Worm (Caenorhabditis elegans): ENCODE results near the gene mop-25.1.

The mop-25.1 gene

DNA sequence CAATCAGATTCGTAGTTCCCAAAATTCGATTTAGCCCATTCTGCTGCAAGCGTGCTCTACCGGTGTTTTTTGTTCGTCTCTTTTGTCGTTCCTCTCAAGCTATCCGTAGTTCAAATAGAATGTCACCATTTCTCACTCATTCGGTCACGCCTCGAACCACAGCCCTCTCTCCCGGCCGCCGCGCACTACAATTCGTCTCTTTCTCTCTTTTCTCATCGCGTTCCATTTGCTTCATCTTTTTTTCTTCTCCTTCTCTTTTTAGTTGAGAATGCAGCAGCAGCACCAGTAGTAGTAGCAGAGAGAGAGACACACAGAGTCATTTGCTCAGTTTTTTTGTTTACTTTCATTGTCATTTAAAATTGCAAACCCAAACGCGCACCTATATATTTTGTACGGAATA lies 4.1 kb downstream of the mop-25.1 start, which contains the start of gene hrg-1 (continued):
- no peak for TF ChIP-seq nhr-6 (tag; optimal IDR thresholded peaks at IDR 0.05)
- peak; percentile 44 for TF ChIP-seq set-16 (GFP tag; IDR thresholded peaks at IDR 0.05)
- TF ChIP-seq unc-62 (GFP tag; optimal IDR thresholded peaks at IDR 0.05 in 1 of 2) = peak in 1 of 2 experiments; percentile 98
- no peak for TF ChIP-seq unc-62 (tag; optimal IDR thresholded peaks at IDR 0.05)
- no peak for TF ChIP-seq cey-2 (tag; optimal IDR thresholded peaks at IDR 0.05; ENCODE audit: borderline replicate concordance, insufficient read depth)
- peak; percentile 62; the same call in 1 of the 2 replicates for TF ChIP-seq egl-43 (GFP tag; IDR thresholded peaks at IDR 0.05)
- TF ChIP-seq dmd-9 (GFP tag; IDR thresholded peaks at IDR 0.05) = no peak
- TF ChIP-seq ZK546.5 (tag; optimal IDR thresholded peaks at IDR 0.05) = no peak
- peak; percentile 73 for TF ChIP-seq nhr-11 (tag; optimal IDR thresholded peaks at IDR 0.05)
- TF ChIP-seq F10B5.3 (tag; optimal IDR thresholded peaks at IDR 0.05) = no peak
- TF ChIP-seq duxl-1 (tag; optimal IDR thresholded peaks at IDR 0.05; ENCODE audit: poor library complexity) = no peak
- TF ChIP-seq pha-4 (GFP tag; IDR thresholded peaks at IDR 0.05) = no peak; the same call in 1 of the 2 replicates
- peak; percentile 5 for TF ChIP-seq pha-4 (tag; optimal IDR thresholded peaks at IDR 0.05)
- TF ChIP-seq ztf-7 (tag; optimal IDR thresholded peaks at IDR 0.05) = no peak
- TF ChIP-seq madf-5 (GFP tag; IDR thresholded peaks at IDR 0.05) = no peak
- peak; percentile 45 for TF ChIP-seq nhr-77 (tag; optimal IDR thresholded peaks at IDR 0.05)
- TF ChIP-seq madf-9 (GFP tag; conservative IDR thresholded peaks at IDR 0.05) = no peak
- no peak for TF ChIP-seq zfp-2 (tag; optimal IDR thresholded peaks at IDR 0.05)
- TF ChIP-seq lin-1 (GFP tag; IDR thresholded peaks at IDR 0.05) = no peak
- TF ChIP-seq F44E2.7 (GFP tag; IDR thresholded peaks at IDR 0.05) = no peak
- TF ChIP-seq F26F4.8 (GFP tag; conservative IDR thresholded peaks at IDR 0.05) = no peak
- TF ChIP-seq saeg-2 (GFP tag; IDR thresholded peaks at IDR 0.05) = no peak
- no peak for TF ChIP-seq ceh-82 (tag; optimal IDR thresholded peaks at IDR 0.05)
- TF ChIP-seq snpc-1.2 (GFP tag; IDR thresholded peaks at IDR 0.05) = no peak
- no peak for TF ChIP-seq ceh-44 (GFP tag; IDR thresholded peaks at IDR 0.05)
- TF ChIP-seq daf-16 (GFP tag; optimal IDR thresholded peaks at IDR 0.05) = peak in 1 of 2 experiments; percentile 53
- peak; percentile 27 for TF ChIP-seq daf-16 (tag; optimal IDR thresholded peaks at IDR 0.05)
- TF ChIP-seq egl-27 (tag; optimal IDR thresholded peaks at IDR 0.05) = no peak
- no peak for TF ChIP-seq nhr-41 (GFP tag; IDR thresholded peaks at IDR 0.05)
- no peak for TF ChIP-seq nhr-102 (tag; optimal IDR thresholded peaks at IDR 0.05)
- no peak for TF ChIP-seq skn-1 (tag; optimal IDR thresholded peaks at IDR 0.05)
- no peak for TF ChIP-seq gei-8 (GFP tag; optimal IDR thresholded peaks at IDR 0.05)
- TF ChIP-seq lim-7 (GFP tag; IDR thresholded peaks at IDR 0.05) = no peak
- no peak for TF ChIP-seq Y105C5A.15 (GFP tag; IDR thresholded peaks at IDR 0.05)
- TF ChIP-seq fos-1 (tag; optimal IDR thresholded peaks at IDR 0.05) = no peak
- no peak for TF ChIP-seq zfp-3 (GFP tag; conservative IDR thresholded peaks at IDR 0.05)
- TF ChIP-seq ZK337.2 (GFP tag; IDR thresholded peaks at IDR 0.05) = no peak
- peak; percentile 77 for TF ChIP-seq dve-1 (tag; optimal IDR thresholded peaks at IDR 0.05; ENCODE audit: insufficient read depth)
- no peak for TF ChIP-seq daf-19 (GFP tag; conservative IDR thresholded peaks at IDR 0.05)
- TF ChIP-seq ceh-28 (tag; optimal IDR thresholded peaks at IDR 0.05) = peak; percentile 23
- TF ChIP-seq R02D3.7 (tag; optimal IDR thresholded peaks at IDR 0.05) = no peak
- TF ChIP-seq spr-1 (tag; optimal IDR thresholded peaks at IDR 0.05) = no peak
- TF ChIP-seq dmd-6 (GFP tag; IDR thresholded peaks at IDR 0.05) = peak; percentile 62
- no peak for TF ChIP-seq mdt-29 (GFP tag; IDR thresholded peaks at IDR 0.05)
- TF ChIP-seq nhr-237 (tag; optimal IDR thresholded peaks at IDR 0.05) = no peak
- TF ChIP-seq arid-1 (GFP tag; conservative IDR thresholded peaks at IDR 0.05) = 0 out of 2 replicates have a peak, but pooled peaks have one; percentile 4
- TF ChIP-seq Y5F2A.4 (GFP tag; optimal IDR thresholded peaks at IDR 0.05) = no peak
- TF ChIP-seq dpl-1 (GFP tag; optimal IDR thresholded peaks at IDR 0.05) = peak; percentile 13
- TF ChIP-seq nhr-10 (tag; optimal IDR thresholded peaks at IDR 0.05) = no peak
- TF ChIP-seq daf-8 (GFP tag; IDR thresholded peaks at IDR 0.05) = no peak
- no peak for TF ChIP-seq nhr-76 (tag; optimal IDR thresholded peaks at IDR 0.05)
- peak; percentile 44 for TF ChIP-seq pqm-1 (tag; optimal IDR thresholded peaks at IDR 0.05)
- TF ChIP-seq ama-1 (optimal IDR thresholded peaks at IDR 0.05) = no peak

Data from whole organism, L4 larva.